Fruit fly (Drosophila melanogaster) S2 (cell line): Measurements from ENCODE around the gene U2af38.

Experiments
- CG8478 ChIP-seq: fragments of >200 bp; optimal IDR thresholded peaks from 2 replicates; lab custom pipeline; 2018
- CTCF ChIP-seq, 2 experiments: fragments of >200 bp; optimal IDR thresholded peaks; 2 replicates each; lab custom pipeline; 2018

The U2af38 gene

dm6 chr2L:283071-283482 lies 11.4 kb downstream of the U2af38 start, which contains the start of gene CG11601:
Gene CG11601, minus strand, starts transcription at chr2L:283269.
- TF ChIP-seq CG8478 (lab: Kevin White, UChicago) (no peak), CTCF (optimal IDR thresholded peaks at IDR 0.05; lab: Kevin White, UChicago) (peak in 1 of 2 experiments; percentile 35)

- no peak for TF ChIP-seq CG8478 (lab: Kevin White, UChicago)
- no peak for TF ChIP-seq CTCF (optimal IDR thresholded peaks at IDR 0.05; lab: Kevin White, UChicago)
Observed at dm6 chr2L:278134-278533, 16.3 kb downstream of the U2af38 start, which contains the start of gene CG17078. Gene CG17078, minus strand, starts transcription at chr2L:278234.

- TF ChIP-seq CTCF (optimal IDR thresholded peaks at IDR 0.05; lab: Kevin White, UChicago) (peak; percentile 32 to 54), CG8478 (lab: Kevin White, UChicago) (no peak)
Observed at dm6 chr2L:277122-277671, 17.3 kb downstream of the U2af38 start, which contains the start of gene smo. Gene smo, plus strand, starts transcription at chr2L:277582.

dm6 chr2L:273603-274002 lies 20.9 kb downstream of the U2af38 start, which contains the start of the genes mbm and CG11555:
Gene mbm, minus strand, starts transcription at chr2L:273715.
Gene CG11555, plus strand, starts transcription at chr2L:273836.
- TF ChIP-seq CG8478 (lab: Kevin White, UChicago): no peak
- no peak for TF ChIP-seq CTCF (optimal IDR thresholded peaks at IDR 0.05; lab: Kevin White, UChicago)

- TF ChIP-seq CTCF (optimal IDR thresholded peaks at IDR 0.05; lab: Kevin White, UChicago) (no peak), CG8478 (lab: Kevin White, UChicago) (no peak)
Observed at dm6 chr2L:271553-271952, 22.9 kb downstream of the U2af38 start, which contains the start of gene Dus1. Gene Dus1, minus strand, starts transcription at chr2L:271744.

- TF ChIP-seq CG8478 (lab: Kevin White, UChicago) (no peak), CTCF (optimal IDR thresholded peaks at IDR 0.05; lab: Kevin White, UChicago) (no peak)
Observed at dm6 chr2L:268788-269187, 25.7 kb downstream of the U2af38 start, which contains the start of gene CG3345. Gene CG3345, plus strand, starts transcription at chr2L:269088.

dm6 chr2L:267441-268089 lies 26.9 kb downstream of the U2af38 start, which contains the start of gene CG17075:
Gene CG17075, minus strand, starts transcription at chr2L:267505.
- TF ChIP-seq CTCF (optimal IDR thresholded peaks at IDR 0.05; lab: Kevin White, UChicago) (no peak), CG8478 (lab: Kevin White, UChicago) (no peak)

- TF ChIP-seq CG8478 (lab: Kevin White, UChicago) (no peak), CTCF (optimal IDR thresholded peaks at IDR 0.05; lab: Kevin White, UChicago) (peak in 1 of 2 experiments; percentile 21)
Observed at dm6 chr2L:252174-252573, 42.3 kb downstream of the U2af38 start, which contains the start of gene Rpp30. Gene Rpp30, minus strand, starts transcription at chr2L:252373.

- TF ChIP-seq CTCF (optimal IDR thresholded peaks at IDR 0.05; lab: Kevin White, UChicago) (peak; percentile 29 to 50), CG8478 (lab: Kevin White, UChicago) (no peak)
Observed at dm6 chr2L:250507-251215, 43.8 kb downstream of the U2af38 start, which contains the start of gene kis. Gene kis, minus strand, starts transcription at chr2L:250823.

dm6 chr2L:249048-249825 lies 45.2 kb downstream of the U2af38 start:
- TF ChIP-seq CTCF (optimal IDR thresholded peaks at IDR 0.05; lab: Kevin White, UChicago) (no peak), CG8478 (lab: Kevin White, UChicago) (no peak)

dm6 chr2L:248592-248991 lies 45.9 kb downstream of the U2af38 start:
- TF ChIP-seq CG8478 (lab: Kevin White, UChicago): no peak
- no peak for TF ChIP-seq CTCF (optimal IDR thresholded peaks at IDR 0.05; lab: Kevin White, UChicago)

dm6 chr2L:247845-248473 lies 46.5 kb downstream of the U2af38 start:
- TF ChIP-seq CG8478 (lab: Kevin White, UChicago) (no peak), CTCF (optimal IDR thresholded peaks at IDR 0.05; lab: Kevin White, UChicago) (no peak)

dm6 chr2L:247432-247831 lies 47.0 kb downstream of the U2af38 start:
- no peak for TF ChIP-seq CG8478 (lab: Kevin White, UChicago)
- TF ChIP-seq CTCF (optimal IDR thresholded peaks at IDR 0.05; lab: Kevin White, UChicago): no peak
